Fruit fly (Drosophila melanogaster) whole organism, embryonic: ENCODE measurements around the gene CG10165.

Source experiments
- CG11696 ChIP-seq: fragments of 200-800 bp; sonication (Bioruptor generic); IDR thresholded peaks from 2 replicates; pipeline ENCODE4 v1.3.6; 2022; ENCODE audit warnings: missing biosample characterization, missing genetic modification characterization
- CG11723 ChIP-seq: fragments of 200-800 bp; sonication (Bioruptor generic); optimal IDR thresholded peaks from 2 replicates; lab custom pipeline; 2017; ENCODE audit warnings: missing biosample characterization, mild to moderate bottlenecking, missing genetic modification characterization
- CG2889 ChIP-seq: fragments of 200-800 bp; sonication (Bioruptor generic); IDR thresholded peaks from 3 replicates; pipeline ENCODE4 v1.3.6; 2022; ENCODE audit warnings: missing biosample characterization, missing genetic modification characterization
- CG4707 ChIP-seq: fragments of 200-800 bp; sonication (Bioruptor generic); optimal IDR thresholded peaks from 2 replicates; lab custom pipeline; 2018; ENCODE audit warnings: missing biosample characterization, mild to moderate bottlenecking, missing genetic modification characterization, moderate library complexity
- CG4854 ChIP-seq: fragments of 200-800 bp; sonication (Bioruptor generic); optimal IDR thresholded peaks from 2 replicates; lab custom pipeline; 2016; ENCODE audit warnings: missing biosample characterization, missing genetic modification characterization, inconsistent platforms
- CG9932 ChIP-seq: fragments of 200-800 bp; sonication (Bioruptor generic); IDR thresholded peaks from 2 replicates; pipeline ENCODE4 v1.3.6; 2022; ENCODE audit warnings: missing biosample characterization, missing genetic modification characterization
- Ets65A ChIP-seq: fragments of 200-800 bp; sonication (Bioruptor generic); peaks from one replicate; lab custom pipeline; 2016; ENCODE audit warnings: missing biosample characterization, missing genetic modification characterization
- MBD-R2 ChIP-seq: fragments of 200-800 bp; sonication (Bioruptor generic); IDR thresholded peaks from 2 replicates; pipeline ENCODE4 v1.3.6; 2022; ENCODE audit warnings: missing biosample characterization, missing genetic modification characterization
- amos ChIP-seq: fragments of 200-800 bp; sonication (Bioruptor generic); IDR thresholded peaks from 2 replicates; pipeline ENCODE4 v1.3.6; 2022; ENCODE audit warnings: missing biosample characterization, missing genetic modification characterization; ENCODE audit not compliant: partially characterized antibody
- ci ChIP-seq: fragments of 200-800 bp; sonication (Bioruptor generic); IDR thresholded peaks from 3 replicates; pipeline ENCODE4 v1.3.6; 2022; ENCODE audit warnings: missing biosample characterization, missing genetic modification characterization
- luna ChIP-seq: fragments of 200-800 bp; sonication (Bioruptor generic); optimal IDR thresholded peaks from 2 replicates; lab custom pipeline; 2016; ENCODE audit warnings: missing biosample characterization, missing genetic modification characterization
- pan ChIP-seq, 4 experiments: fragments of >200 bp in 3 of 4; fragments of 200-800 bp in 1 of 4; sonication (Bioruptor generic) in 1 of 4; optimal IDR thresholded peaks in 3 of 4; IDR thresholded peaks in 1 of 4; 2 replicates each; pipeline versions ENCODE4 v1.3.6 to Lab custom; 2017 to 2022; ENCODE audit warnings: missing biosample characterization in 2 of 4, missing genetic modification characterization in 2 of 4, mixed read lengths in 1 of 4
- row ChIP-seq: fragments of 200-800 bp; sonication (Bioruptor generic); IDR thresholded peaks from 3 replicates; pipeline ENCODE4 v1.3.6; 2022; ENCODE audit warnings: missing biosample characterization, missing genetic modification characterization
- slbo ChIP-seq: fragments of 200-800 bp; sonication (Bioruptor generic); IDR thresholded peaks from 2 replicates; pipeline ENCODE4 v1.3.6; 2022; ENCODE audit warnings: missing biosample characterization, missing genetic modification characterization

DNA sequence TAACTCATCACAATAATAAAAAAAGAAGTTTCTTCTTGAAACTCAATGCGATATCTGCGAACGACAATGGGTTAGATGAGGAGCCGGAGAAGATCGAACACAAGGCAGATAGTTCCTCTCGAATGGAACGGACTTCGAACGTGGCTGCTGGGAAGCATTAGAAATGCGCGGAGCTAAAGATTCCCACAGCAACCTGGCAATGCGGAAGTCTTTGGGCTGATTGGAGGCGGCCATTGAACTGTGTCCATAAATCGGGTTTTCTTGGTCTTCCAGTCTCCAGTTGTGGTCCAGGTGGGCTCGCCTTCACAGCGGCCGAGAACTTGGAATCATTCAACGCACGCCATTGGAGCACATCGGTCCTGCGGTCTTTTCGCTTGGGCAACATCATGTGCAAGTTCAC, 10.2 kb upstream of the CG10165 start, which contains the start of gene CG13081:
- no peak for TF ChIP-seq ci
- TF ChIP-seq CG11696 = no peak
- no peak for TF ChIP-seq CG11723
- TF ChIP-seq row (GFP tag; lab: Robert Waterston, UW) = no peak
- TF ChIP-seq CG2889 (GFP tag; lab: Robert Waterston, UW) = no peak
- no peak for TF ChIP-seq slbo (GFP tag; lab: Robert Waterston, UW)
- TF ChIP-seq CG4707 (GFP tag; lab: Kevin White, UChicago) = no peak
- no peak for TF ChIP-seq MBD-R2 (GFP tag; lab: Robert Waterston, UW)
- TF ChIP-seq Ets65A = no peak
- no peak for TF ChIP-seq pan (optimal IDR thresholded peaks at IDR 0.05; lab: Kevin White, UChicago)
- no peak for TF ChIP-seq pan (GFP tag; optimal IDR thresholded peaks at IDR 0.05 in 1 of 2, IDR thresholded peaks at IDR 0.05 in 1 of 2)
- no peak for TF ChIP-seq CG4854 (GFP tag; lab: Kevin White, UChicago)
- TF ChIP-seq luna (GFP tag; lab: Kevin White, UChicago) = no peak
- no peak for TF ChIP-seq amos
- no peak for TF ChIP-seq CG9932 (GFP tag; lab: Robert Waterston, UW)
